Fruit fly (Drosophila melanogaster) whole organism, prepupa: Measurements from ENCODE around the gene CG43407.

Experiments used
- CG32006 ChIP-seq: fragments of 200-800 bp; sonication (Bioruptor generic); optimal IDR thresholded peaks from 3 replicates; lab custom pipeline; 2017; ENCODE audit warnings: missing biosample characterization, mild to moderate bottlenecking, missing genetic modification characterization
- CG8119 ChIP-seq: fragments of 200-800 bp; sonication (Bioruptor generic); IDR thresholded peaks from 3 replicates; pipeline ENCODE4 v1.3.6; 2022; ENCODE audit warnings: missing biosample characterization, missing genetic modification characterization
- CG8319 ChIP-seq: fragments of 200-800 bp; sonication (Bioruptor generic); optimal IDR thresholded peaks from 3 replicates; lab custom pipeline; 2016; ENCODE audit warnings: missing biosample characterization, missing genetic modification characterization
- Gug ChIP-seq: fragments of 200-800 bp; sonication (Bioruptor generic); IDR thresholded peaks from 2 replicates; pipeline ENCODE4 v1.3.6; 2022; ENCODE audit warnings: missing biosample characterization, missing genetic modification characterization
- OdsH ChIP-seq: fragments of 200-800 bp; sonication (Bioruptor generic); optimal IDR thresholded peaks from 3 replicates; lab custom pipeline; 2016; ENCODE audit warnings: missing biosample characterization, missing genetic modification characterization
- cyc ChIP-seq: fragments of 200-800 bp; sonication (Bioruptor generic); optimal IDR thresholded peaks from 3 replicates; lab custom pipeline; 2016; ENCODE audit warnings: missing biosample characterization, missing genetic modification characterization
- pdm3 ChIP-seq: fragments of 200-800 bp; sonication (Bioruptor generic); optimal IDR thresholded peaks from 3 replicates; lab custom pipeline; 2016; ENCODE audit warnings: missing biosample characterization, missing genetic modification characterization
- ss ChIP-seq, 2 experiments: fragments of 200-800 bp; sonication (Bioruptor generic); optimal IDR thresholded peaks; 2 replicates in 1 of 2; 3 replicates in 1 of 2; lab custom pipeline; 2017 to 2018; ENCODE audit warnings: mild to moderate bottlenecking in 2 of 2, missing biosample characterization in 2 of 2, missing genetic modification characterization in 2 of 2, moderate library complexity in 1 of 2

DNA sequence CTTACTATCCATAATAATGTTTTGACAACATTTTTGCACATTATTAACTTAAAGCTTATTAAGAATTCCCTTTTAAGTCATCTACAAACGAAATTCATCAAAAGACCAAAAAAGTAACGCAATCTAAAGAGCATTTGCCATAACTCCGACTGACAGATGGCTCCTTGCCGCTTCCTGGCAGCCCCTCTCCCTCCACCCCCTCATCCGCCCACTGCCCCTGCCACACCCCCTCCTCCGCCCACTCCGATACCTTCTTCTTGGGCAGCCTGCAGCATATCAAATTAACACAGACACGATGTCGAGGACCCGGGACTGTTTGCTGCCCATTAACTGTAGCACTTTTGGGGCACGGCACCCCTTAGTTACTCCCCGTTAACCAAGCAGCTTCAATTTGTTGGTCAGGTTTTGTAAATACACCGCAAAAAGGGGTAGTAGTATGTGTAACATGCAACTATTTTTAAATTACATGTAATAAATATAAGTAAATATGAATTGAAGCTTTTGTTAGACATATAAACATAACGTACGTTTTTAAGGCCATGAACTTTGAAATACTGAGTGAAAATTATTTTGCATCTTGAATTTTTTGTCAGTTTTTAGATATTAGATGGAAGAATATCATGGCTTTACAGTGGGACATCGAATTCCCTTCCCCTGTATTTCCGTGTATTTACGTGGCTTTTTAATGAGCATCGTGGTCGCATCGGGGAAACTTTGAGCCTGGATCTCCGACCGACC lies 17.9 kb downstream of the CG43407 start:
- TF ChIP-seq Gug (GFP tag; lab: Robert Waterston, UW) (no peak), CG32006 (GFP tag; lab: Kevin White, UChicago) (no peak), ss (GFP tag; optimal IDR thresholded peaks at IDR 0.05; lab: Kevin White, UChicago) (peak in 1 of 2 experiments; percentile 35), cyc (GFP tag; lab: Kevin White, UChicago) (peak; percentile 43), pdm3 (no peak), CG8319 (GFP tag; lab: Kevin White, UChicago) (peak; percentile 9), OdsH (GFP tag; lab: Kevin White, UChicago) (peak; percentile 6), CG8119 (peak; percentile 27; the same call in 1 of the 3 replicates)
